Fruit fly (Drosophila melanogaster) whole organism, embryonic: ENCODE measurements around the gene CG14205.
A peak's percentile ranks its signal among the peaks of the same experiment; 100 is the strongest.

Source experiments
- Abd-B ChIP-seq: fragments of 200-800 bp; sonication (Bioruptor generic); optimal IDR thresholded peaks from 2 replicates; lab custom pipeline; 2018; ENCODE audit warnings: missing biosample characterization, mild to moderate bottlenecking, missing genetic modification characterization, moderate library complexity
- Awh ChIP-seq: fragments of 200-800 bp; sonication (Bioruptor generic); IDR thresholded peaks from 2 replicates; pipeline ENCODE4, ENCODE4 v1.3.6; 2022; ENCODE audit warnings: missing biosample characterization, missing genetic modification characterization
- BtbVII ChIP-seq: fragments of 200-800 bp; sonication (Bioruptor generic); optimal IDR thresholded peaks from 3 replicates; lab custom pipeline; 2017; ENCODE audit warnings: missing biosample characterization, mild to moderate bottlenecking, missing genetic modification characterization
- CG10274 ChIP-seq: fragments of 200-800 bp; sonication (Bioruptor generic); optimal IDR thresholded peaks from 3 replicates; lab custom pipeline; 2017; ENCODE audit warnings: missing biosample characterization, mild to moderate bottlenecking, missing genetic modification characterization
- CG10462 ChIP-seq: fragments of 200-800 bp; sonication (Bioruptor generic); optimal IDR thresholded peaks from 2 replicates; lab custom pipeline; 2016; ENCODE audit warnings: missing biosample characterization, missing genetic modification characterization
- CG10654 ChIP-seq: fragments of 200-800 bp; sonication (Bioruptor generic); optimal IDR thresholded peaks from 2 replicates; lab custom pipeline; 2016; ENCODE audit warnings: missing biosample characterization, missing genetic modification characterization
- CG11695 ChIP-seq: fragments of 200-800 bp; sonication (Bioruptor generic); IDR thresholded peaks from 3 replicates; pipeline ENCODE4 v1.3.6; 2022; ENCODE audit warnings: missing biosample characterization, missing genetic modification characterization
- CG12299 ChIP-seq: fragments of 200-800 bp; sonication (Bioruptor generic); optimal IDR thresholded peaks from 2 replicates; lab custom pipeline; 2018; ENCODE audit warnings: missing biosample characterization, mild to moderate bottlenecking, missing genetic modification characterization
- CG13123 ChIP-seq: fragments of 200-800 bp; sonication (Bioruptor generic); optimal IDR thresholded peaks from 2 replicates; lab custom pipeline; 2016; ENCODE audit warnings: missing biosample characterization, missing genetic modification characterization
- CG1603 ChIP-seq: fragments of 200-800 bp; sonication (Bioruptor generic); optimal IDR thresholded peaks from 2 replicates; lab custom pipeline; 2019; ENCODE audit warnings: missing biosample characterization, mild to moderate bottlenecking, missing genetic modification characterization, moderate library complexity
- CG1792 ChIP-seq: fragments of 200-800 bp; sonication (Bioruptor generic); optimal IDR thresholded peaks from 2 replicates; lab custom pipeline; 2016; ENCODE audit warnings: missing biosample characterization, missing genetic modification characterization
- CG18262 ChIP-seq: fragments of 200-800 bp; optimal IDR thresholded peaks from 3 replicates; lab custom pipeline; 2019; ENCODE audit warnings: missing biosample characterization, mild to moderate bottlenecking, missing genetic modification characterization, moderate library complexity
- CG2875 ChIP-seq: fragments of 200-800 bp; sonication (Bioruptor generic); optimal IDR thresholded peaks from 2 replicates; lab custom pipeline; 2017; ENCODE audit warnings: missing biosample characterization, mild to moderate bottlenecking, missing genetic modification characterization, missing genetic modification reagents
- CG30403 ChIP-seq: fragments of 200-800 bp; sonication (Bioruptor generic); optimal IDR thresholded peaks from 3 replicates; lab custom pipeline; 2016; ENCODE audit warnings: missing biosample characterization, missing genetic modification characterization
- CG6683 ChIP-seq: fragments of 200-800 bp; sonication (Bioruptor generic); optimal IDR thresholded peaks from 2 replicates; lab custom pipeline; 2017; ENCODE audit warnings: missing biosample characterization, mild to moderate bottlenecking, missing genetic modification characterization, missing genetic modification reagents
- CG7556 ChIP-seq: fragments of 200-800 bp; sonication (Bioruptor generic); optimal IDR thresholded peaks from 2 replicates; lab custom pipeline; 2017; ENCODE audit warnings: missing biosample characterization, mild to moderate bottlenecking, missing genetic modification characterization
- CG9215 ChIP-seq: fragments of 200-800 bp; sonication (Bioruptor generic); IDR thresholded peaks from 2 replicates; pipeline ENCODE4 v1.3.6; 2022; ENCODE audit warnings: missing biosample characterization, missing genetic modification characterization
- CG9437 ChIP-seq: fragments of 200-800 bp; sonication (Bioruptor generic); optimal IDR thresholded peaks from 2 replicates; lab custom pipeline; 2018; ENCODE audit warnings: missing biosample characterization, mild to moderate bottlenecking, missing genetic modification characterization
- CkIIα-i1 ChIP-seq: fragments of 200-800 bp; sonication (Bioruptor generic); IDR thresholded peaks from 2 replicates; pipeline ENCODE4 v1.3.6; 2022; ENCODE audit warnings: missing biosample characterization, missing genetic modification characterization
- Dek ChIP-seq: fragments of 200-800 bp; sonication (Bioruptor generic); optimal IDR thresholded peaks from 3 replicates; lab custom pipeline; 2019; ENCODE audit warnings: missing biosample characterization, mild to moderate bottlenecking, missing genetic modification characterization, moderate library complexity
- E2f2 ChIP-seq: fragments of 200-800 bp; sonication (Bioruptor generic); IDR thresholded peaks from 2 replicates; pipeline ENCODE4 v1.3.6; 2022; ENCODE audit warnings: missing biosample characterization, missing genetic modification characterization
- ERR ChIP-seq: fragments of 200-800 bp; sonication (Bioruptor generic); optimal IDR thresholded peaks from 2 replicates; lab custom pipeline; 2016; ENCODE audit warnings: missing biosample characterization, missing genetic modification characterization
- Fer3 ChIP-seq: fragments of 200-800 bp; sonication (Bioruptor generic); optimal IDR thresholded peaks from 2 replicates; lab custom pipeline; 2018; ENCODE audit warnings: missing biosample characterization, mild to moderate bottlenecking, missing genetic modification characterization, moderate library complexity
- Kr ChIP-seq: fragments of 200-800 bp; sonication (Bioruptor generic); optimal IDR thresholded peaks from 2 replicates; lab custom pipeline; 2017; ENCODE audit warnings: missing biosample characterization, mild to moderate bottlenecking, missing genetic modification characterization
- Mrtf ChIP-seq: fragments of 200-800 bp; sonication (Bioruptor generic); IDR thresholded peaks from 3 replicates; pipeline ENCODE4 v1.3.6; 2022; ENCODE audit warnings: missing biosample characterization, missing genetic modification characterization
- Nf-YA ChIP-seq: fragments of 200-800 bp; sonication (Bioruptor generic); IDR thresholded peaks from 2 replicates; pipeline ENCODE4 v1.3.6; 2022; ENCODE audit warnings: missing biosample characterization, missing genetic modification characterization
- NfI ChIP-seq: fragments of 200-800 bp; sonication (Bioruptor generic); optimal IDR thresholded peaks from 3 replicates; lab custom pipeline; 2018; ENCODE audit warnings: missing biosample characterization, mild to moderate bottlenecking, missing genetic modification characterization, moderate library complexity
- Spps ChIP-seq: fragments of 200-800 bp; sonication (Bioruptor generic); optimal IDR thresholded peaks from 2 replicates; lab custom pipeline; 2018; ENCODE audit warnings: missing biosample characterization, mild to moderate bottlenecking, missing genetic modification characterization
- TFAM ChIP-seq: fragments of 200-800 bp; sonication (Bioruptor generic); optimal IDR thresholded peaks from 2 replicates; lab custom pipeline; 2017; ENCODE audit warnings: missing biosample characterization, missing genetic modification characterization, inconsistent platforms
- bab2 ChIP-seq: fragments of 200-800 bp; sonication (Bioruptor generic); optimal IDR thresholded peaks from 2 replicates; lab custom pipeline; 2016; ENCODE audit warnings: missing biosample characterization, missing genetic modification characterization
- cas ChIP-seq: fragments of 200-800 bp; sonication (Bioruptor generic); IDR thresholded peaks from 2 replicates; pipeline ENCODE4 v1.3.6; 2022; ENCODE audit warnings: missing biosample characterization, missing genetic modification characterization
- chinmo ChIP-seq: fragments of 200-800 bp; sonication (Bioruptor generic); IDR thresholded peaks from 4 replicates; pipeline ENCODE4 v1.3.6; 2022; ENCODE audit warnings: missing biosample characterization, missing genetic modification characterization; ENCODE audit not compliant: partially characterized antibody
- crol ChIP-seq: fragments of 200-800 bp; sonication (Bioruptor generic); IDR thresholded peaks from 2 replicates; pipeline ENCODE4 v1.3.6; 2022; ENCODE audit warnings: missing biosample characterization, missing genetic modification characterization
- dan ChIP-seq: fragments of 200-800 bp; sonication (Bioruptor generic); IDR thresholded peaks from 2 replicates; pipeline ENCODE4 v1.3.6; 2022; ENCODE audit warnings: missing biosample characterization, missing genetic modification characterization
- danr ChIP-seq: fragments of 200-800 bp; sonication (Bioruptor generic); IDR thresholded peaks from 2 replicates; pipeline ENCODE4 v1.3.6; 2022; ENCODE audit warnings: missing biosample characterization, missing genetic modification characterization
- disco-r ChIP-seq: fragments of 200-800 bp; sonication (Bioruptor generic); optimal IDR thresholded peaks from 2 replicates; lab custom pipeline; 2016; ENCODE audit warnings: missing biosample characterization, missing genetic modification characterization
- gsb ChIP-seq: fragments of 200-800 bp; sonication (Bioruptor generic); IDR thresholded peaks from 2 replicates; pipeline ENCODE4 v1.3.6; 2022; ENCODE audit warnings: missing biosample characterization, missing genetic modification characterization
- her ChIP-seq: fragments of 200-800 bp; sonication (Bioruptor generic); optimal IDR thresholded peaks from 2 replicates; lab custom pipeline; 2016; ENCODE audit warnings: missing biosample characterization, missing genetic modification characterization
- jing ChIP-seq: fragments of 200-800 bp; sonication (Bioruptor generic); optimal IDR thresholded peaks from 2 replicates; lab custom pipeline; 2018; ENCODE audit warnings: missing biosample characterization, mild to moderate bottlenecking, missing genetic modification characterization
- luna ChIP-seq: fragments of 200-800 bp; sonication (Bioruptor generic); optimal IDR thresholded peaks from 2 replicates; lab custom pipeline; 2016; ENCODE audit warnings: missing biosample characterization, missing genetic modification characterization
- nom ChIP-seq: fragments of 200-800 bp; sonication (Bioruptor generic); optimal IDR thresholded peaks from 2 replicates; lab custom pipeline; 2017; ENCODE audit warnings: missing biosample characterization, missing genetic modification characterization, mild to moderate bottlenecking, moderate library complexity, missing genetic modification reagents
- pnt ChIP-seq: fragments of 200-800 bp; sonication (Bioruptor generic); optimal IDR thresholded peaks from 3 replicates; lab custom pipeline; 2016; ENCODE audit warnings: missing biosample characterization, missing genetic modification characterization
- ranshi ChIP-seq: fragments of 200-800 bp; sonication (Bioruptor generic); IDR thresholded peaks from 2 replicates; pipeline ENCODE4 v1.3.6; 2022; ENCODE audit warnings: missing biosample characterization, missing genetic modification characterization
- unpg ChIP-seq: fragments of 200-800 bp; sonication (Bioruptor generic); optimal IDR thresholded peaks from 3 replicates; lab custom pipeline; 2018; ENCODE audit warnings: missing biosample characterization, mild to moderate bottlenecking, missing genetic modification characterization, moderate library complexity
- vfl ChIP-seq: fragments of 200-800 bp; sonication (Bioruptor generic); optimal IDR thresholded peaks from 2 replicates; lab custom pipeline; 2016; ENCODE audit warnings: missing biosample characterization, missing genetic modification characterization
- wor ChIP-seq: fragments of 200-800 bp; sonication (Bioruptor generic); IDR thresholded peaks from 2 replicates; pipeline ENCODE4 v1.3.6; 2022; ENCODE audit warnings: missing biosample characterization, missing genetic modification characterization
- yki ChIP-seq: fragments of >200 bp; optimal IDR thresholded peaks from 3 replicates; lab custom pipeline; 2018
- z ChIP-seq: fragments of 200-800 bp; sonication (Bioruptor generic); IDR thresholded peaks from 3 replicates; pipeline ENCODE4 v1.3.6; 2022; ENCODE audit warnings: missing biosample characterization, missing genetic modification characterization
- zen2 ChIP-seq: fragments of 200-800 bp; sonication (Bioruptor generic); IDR thresholded peaks from 3 replicates; pipeline ENCODE4 v1.3.6; 2022; ENCODE audit warnings: missing biosample characterization, missing genetic modification characterization; ENCODE audit not compliant: partially characterized antibody

The CG14205 gene

DNA sequence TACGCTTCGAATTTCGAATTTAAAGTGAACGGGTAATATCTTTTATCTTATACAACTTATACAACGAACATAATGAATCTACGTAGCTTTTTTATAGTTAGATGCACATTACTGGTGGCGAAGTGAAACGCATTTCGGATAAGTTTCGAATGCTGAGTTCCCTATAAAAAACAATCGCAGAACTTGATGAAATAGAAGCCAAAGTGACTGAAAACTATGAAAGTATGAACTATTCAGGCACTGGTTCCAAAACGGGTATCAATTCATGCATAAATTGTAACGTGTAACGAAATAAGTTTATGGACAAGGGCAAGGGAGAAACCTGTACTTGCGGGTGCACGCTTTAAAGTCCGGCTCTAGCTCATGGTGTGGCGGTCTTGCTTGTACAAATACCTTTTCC is 3.5 kb downstream of the CG14205 start (continued):
- TF ChIP-seq gsb (GFP tag; lab: Robert Waterston, UW) (no peak), E2f2 (GFP tag; lab: Robert Waterston, UW) (no peak), yki (no peak), CG9437 (GFP tag; lab: Kevin White, UChicago) (no peak), Kr (GFP tag; lab: Kevin White, UChicago) (no peak), CG1603 (no peak), CG2875 (GFP tag; lab: Kevin White, UChicago) (no peak)

DNA sequence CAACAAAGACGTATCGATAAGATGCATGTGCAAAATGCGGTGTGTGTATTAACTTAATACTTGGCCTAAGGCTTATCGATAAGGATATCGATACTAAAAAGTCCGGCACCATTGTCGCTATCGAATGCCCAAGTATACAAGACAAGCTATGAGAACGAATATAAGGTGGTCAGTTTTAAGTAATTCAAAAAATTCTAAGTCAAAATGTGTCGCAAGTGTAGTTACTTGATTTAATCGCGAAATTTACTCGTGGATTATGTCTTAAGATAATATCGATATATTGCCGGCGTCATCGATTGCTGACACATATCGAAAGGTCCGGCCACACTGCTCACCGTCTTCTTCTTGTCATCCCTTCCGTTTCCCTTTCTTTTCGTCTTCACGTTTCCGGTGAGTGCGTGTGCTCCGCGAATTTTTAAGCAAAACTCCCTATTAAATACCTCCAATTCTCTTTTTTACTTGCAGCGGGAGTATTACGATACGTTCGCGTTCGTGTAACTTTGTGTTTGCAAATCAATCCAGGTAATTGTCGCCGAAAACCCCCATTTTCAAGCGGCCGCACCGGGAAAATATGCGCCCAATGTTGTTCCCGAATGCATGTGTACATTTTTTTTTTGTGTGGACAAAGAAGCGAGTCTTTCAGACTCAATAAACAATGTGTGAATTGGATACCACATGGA is 5.4 kb downstream of the CG14205 start, which contains the start of gene RpS10b:
TSS of gene RpS10b (plus strand) at position 348 of the 680 bp plus-strand sequence.
- TF ChIP-seq wor (GFP tag; lab: Robert Waterston, UW) (peak; percentile 50), vfl (GFP tag; lab: Kevin White, UChicago) (no peak), CG10654 (peak; percentile 83), Nf-YA (GFP tag; lab: Robert Waterston, UW) (peak; percentile 70), jing (GFP tag; lab: Kevin White, UChicago) (peak; percentile 47), Abd-B (GFP tag; lab: Kevin White, UChicago) (peak; percentile 83), danr (GFP tag; lab: Robert Waterston, UW) (peak; percentile 32; the same call in 1 of the 2 replicates), dan (no peak), Dek (tag; lab: Kevin White, UChicago) (peak; percentile 56), Spps (peak; percentile 65), zen2 (GFP tag; lab: Robert Waterston, UW) (peak; percentile 77; the same call in 1 of the 3 replicates), Awh (GFP tag; lab: Robert Waterston, UW) (peak; percentile 82), CkIIα-i1 (0 out of 2 replicates have a peak, but pooled peaks have one; percentile 17), luna (GFP tag; lab: Kevin White, UChicago) (peak; percentile 47), CG10462 (GFP tag; lab: Kevin White, UChicago) (peak; percentile 54), CG11695 (GFP tag; lab: Robert Waterston, UW) (peak; percentile 73), CG1792 (GFP tag; lab: Kevin White, UChicago) (peak; percentile 89), disco-r (GFP tag; lab: Kevin White, UChicago) (peak; percentile 93), unpg (GFP tag; lab: Kevin White, UChicago) (peak; percentile 82), Fer3 (peak; percentile 86), nom (peak; percentile 96), ranshi (GFP tag; lab: Robert Waterston, UW) (peak; percentile 75), ERR (peak; percentile 40), BtbVII (GFP tag; lab: Kevin White, UChicago) (peak; percentile 94), her (GFP tag; lab: Kevin White, UChicago) (peak; percentile 84), CG30403 (GFP tag; lab: Kevin White, UChicago) (peak; percentile 75), TFAM (GFP tag; lab: Kevin White, UChicago) (peak; percentile 68), CG13123 (GFP tag; lab: Kevin White, UChicago) (peak; percentile 54), CG9215 (GFP tag; lab: Robert Waterston, UW) (peak; percentile 42), pnt (GFP tag; lab: Kevin White, UChicago) (no peak), Mrtf (GFP tag; lab: Robert Waterston, UW) (peak; percentile 72; the same call in 2 of the 3 replicates), z (no peak), CG10274 (peak; percentile 89), CG7556 (GFP tag; lab: Kevin White, UChicago) (peak; percentile 79), chinmo (GFP tag; lab: Robert Waterston, UW) (peak; percentile 92; the same call in 3 of the 4 replicates), NfI (GFP tag; lab: Kevin White, UChicago) (peak; percentile 95), crol (GFP tag; lab: Robert Waterston, UW) (peak; percentile 48; the same call in 1 of the 2 replicates), CG12299 (tag; lab: Kevin White, UChicago) (peak; percentile 83), cas (GFP tag; lab: Robert Waterston, UW) (no peak), bab2 (GFP tag; lab: Kevin White, UChicago) (peak; percentile 68), CG6683 (GFP tag; lab: Kevin White, UChicago) (peak; percentile 84), CG18262 (peak; percentile 82)
